Fruit fly (Drosophila melanogaster) whole organism, embryonic: ENCODE results near the gene gro.

Experiments used
- Antp ChIP-seq: fragments of 200-800 bp; sonication (Bioruptor generic); optimal IDR thresholded peaks from 3 replicates; lab custom pipeline; 2016; ENCODE audit warnings: missing biosample characterization, missing genetic modification characterization
- Atf-2 ChIP-seq: fragments of 200-800 bp; sonication (Bioruptor generic); optimal IDR thresholded peaks from 2 replicates; lab custom pipeline; 2016; ENCODE audit warnings: missing biosample characterization, missing genetic modification characterization
- B-H1 ChIP-seq: fragments of 200-800 bp; sonication (Bioruptor generic); IDR thresholded peaks from 3 replicates; pipeline ENCODE4 v1.3.6; 2022; ENCODE audit warnings: missing biosample characterization, missing genetic modification characterization
- CG10267 ChIP-seq: fragments of 200-800 bp; sonication (Bioruptor generic); optimal IDR thresholded peaks from 2 replicates; lab custom pipeline; 2018; ENCODE audit warnings: missing biosample characterization, mild to moderate bottlenecking, missing genetic modification characterization, moderate library complexity
- CG12659 ChIP-seq: fragments of 200-800 bp; sonication (Bioruptor generic); optimal IDR thresholded peaks from 3 replicates; lab custom pipeline; 2017; ENCODE audit warnings: mild to moderate bottlenecking, missing biosample characterization, missing genetic modification reagents, missing genetic modification characterization
- CG13287 ChIP-seq: fragments of 200-800 bp; sonication (Bioruptor generic); IDR thresholded peaks from 2 replicates; pipeline ENCODE4 v1.3.6; 2022; ENCODE audit warnings: missing biosample characterization, missing genetic modification characterization; ENCODE audit not compliant: partially characterized antibody
- CG14441 ChIP-seq: fragments of 200-800 bp; sonication (Bioruptor generic); IDR thresholded peaks from 2 replicates; pipeline ENCODE4 v1.3.6; 2022; ENCODE audit warnings: missing biosample characterization, missing genetic modification characterization
- CG15269 ChIP-seq: fragments of 200-800 bp; sonication (Bioruptor generic); optimal IDR thresholded peaks from 2 replicates; lab custom pipeline; 2018; ENCODE audit warnings: missing biosample characterization, mild to moderate bottlenecking, missing genetic modification characterization, moderate library complexity
- CG1603 ChIP-seq: fragments of 200-800 bp; sonication (Bioruptor generic); optimal IDR thresholded peaks from 2 replicates; lab custom pipeline; 2019; ENCODE audit warnings: missing biosample characterization, mild to moderate bottlenecking, missing genetic modification characterization, moderate library complexity
- CG16815 ChIP-seq: fragments of 200-800 bp; sonication (Bioruptor generic); optimal IDR thresholded peaks from 3 replicates; lab custom pipeline; 2017; ENCODE audit warnings: missing biosample characterization, mild to moderate bottlenecking, missing genetic modification characterization
- CG18011 ChIP-seq: fragments of 200-800 bp; sonication (Bioruptor generic); optimal IDR thresholded peaks from 2 replicates; lab custom pipeline; 2017; ENCODE audit warnings: missing biosample characterization, missing genetic modification characterization, mild to moderate bottlenecking, moderate library complexity, missing genotype
- CG1832 ChIP-seq: fragments of 200-800 bp; sonication (Bioruptor generic); optimal IDR thresholded peaks from 2 replicates; lab custom pipeline; 2017; ENCODE audit warnings: missing biosample characterization, mild to moderate bottlenecking, missing genetic modification characterization, inconsistent platforms
- CG18476 ChIP-seq: fragments of 200-800 bp; sonication (Bioruptor generic); optimal IDR thresholded peaks from 2 replicates; lab custom pipeline; 2016; ENCODE audit warnings: missing biosample characterization, mild to moderate bottlenecking, missing genetic modification characterization
- CG18764 ChIP-seq: fragments of 200-800 bp; sonication (Bioruptor generic); optimal IDR thresholded peaks from 3 replicates; lab custom pipeline; 2016; ENCODE audit warnings: missing biosample characterization, missing genetic modification characterization
- CG31365 ChIP-seq: fragments of 200-800 bp; sonication (Bioruptor generic); optimal IDR thresholded peaks from 2 replicates; lab custom pipeline; 2018; ENCODE audit warnings: missing biosample characterization, mild to moderate bottlenecking, missing genetic modification characterization
- CG4617 ChIP-seq: fragments of 200-800 bp; sonication (Bioruptor generic); optimal IDR thresholded peaks from 3 replicates; lab custom pipeline; 2016; ENCODE audit warnings: missing biosample characterization, missing genetic modification characterization, borderline replicate concordance
- CG4730 ChIP-seq: fragments of 200-800 bp; sonication (Bioruptor generic); IDR thresholded peaks from 2 replicates; pipeline ENCODE4 v1.3.6; 2022; ENCODE audit warnings: missing biosample characterization, missing genetic modification characterization
- CG4820 ChIP-seq: fragments of 200-800 bp; sonication (Bioruptor generic); optimal IDR thresholded peaks from 3 replicates; lab custom pipeline; 2016; ENCODE audit warnings: missing biosample characterization, missing genetic modification characterization
- CG7357 ChIP-seq: fragments of 200-800 bp; sonication (Bioruptor generic); IDR thresholded peaks from 3 replicates; pipeline ENCODE4 v1.3.6; 2022; ENCODE audit warnings: missing biosample characterization, missing genetic modification characterization
- CG7786 ChIP-seq: fragments of 200-800 bp; sonication (Bioruptor generic); optimal IDR thresholded peaks from 2 replicates; lab custom pipeline; 2016; ENCODE audit warnings: missing biosample characterization, missing genetic modification characterization
- CoRest ChIP-seq: fragments of 200-800 bp; sonication (Bioruptor generic); optimal IDR thresholded peaks from 3 replicates; lab custom pipeline; 2018; ENCODE audit warnings: missing biosample characterization, mild to moderate bottlenecking, missing genetic modification characterization, moderate library complexity
- Dbx ChIP-seq: fragments of 200-800 bp; sonication (Bioruptor generic); IDR thresholded peaks from 3 replicates; pipeline ENCODE4 v1.3.6; 2022; ENCODE audit warnings: missing biosample characterization, missing genetic modification characterization
- Deaf1 ChIP-seq: fragments of 200-800 bp; optimal IDR thresholded peaks from 3 replicates; lab custom pipeline; 2019; ENCODE audit warnings: missing biosample characterization, mild to moderate bottlenecking, missing genetic modification characterization, moderate library complexity
- Ets65A ChIP-seq: fragments of 200-800 bp; sonication (Bioruptor generic); peaks from one replicate; lab custom pipeline; 2016; ENCODE audit warnings: missing biosample characterization, missing genetic modification characterization
- Ets97D ChIP-seq: fragments of 200-800 bp; sonication (Bioruptor generic); optimal IDR thresholded peaks from 3 replicates; lab custom pipeline; 2016; ENCODE audit warnings: missing biosample characterization, missing genetic modification characterization
- HLH4C ChIP-seq: fragments of 200-800 bp; sonication (Bioruptor generic); IDR thresholded peaks from 3 replicates; pipeline ENCODE4 v1.3.6; 2022; ENCODE audit warnings: missing biosample characterization, missing genetic modification characterization; ENCODE audit not compliant: partially characterized antibody
- HmgZ ChIP-seq: fragments of 200-800 bp; sonication (Bioruptor generic); optimal IDR thresholded peaks from 2 replicates; lab custom pipeline; 2018; ENCODE audit warnings: missing biosample characterization, mild to moderate bottlenecking, missing genetic modification characterization
- Mes4 ChIP-seq: fragments of 200-800 bp; sonication (Bioruptor generic); optimal IDR thresholded peaks from 2 replicates; lab custom pipeline; 2016; ENCODE audit warnings: missing biosample characterization, missing genetic modification characterization
- Myb ChIP-seq: fragments of 200-800 bp; sonication (Bioruptor generic); optimal IDR thresholded peaks from 2 replicates; lab custom pipeline; 2016; ENCODE audit warnings: missing biosample characterization, missing genetic modification characterization
- NFAT ChIP-seq: fragments of 200-800 bp; sonication (Bioruptor generic); IDR thresholded peaks from 2 replicates; pipeline ENCODE4 v1.3.6; 2022; ENCODE audit warnings: missing biosample characterization, missing genetic modification characterization
- Nf-YA ChIP-seq: fragments of 200-800 bp; sonication (Bioruptor generic); IDR thresholded peaks from 2 replicates; pipeline ENCODE4 v1.3.6; 2022; ENCODE audit warnings: missing biosample characterization, missing genetic modification characterization
- Sry-δ ChIP-seq: fragments of 200-800 bp; sonication (Bioruptor generic); optimal IDR thresholded peaks from 2 replicates; lab custom pipeline; 2016; ENCODE audit warnings: missing biosample characterization, missing genetic modification characterization
- TFAM ChIP-seq: fragments of 200-800 bp; sonication (Bioruptor generic); optimal IDR thresholded peaks from 2 replicates; lab custom pipeline; 2017; ENCODE audit warnings: missing biosample characterization, missing genetic modification characterization, inconsistent platforms
- amos ChIP-seq: fragments of 200-800 bp; sonication (Bioruptor generic); IDR thresholded peaks from 2 replicates; pipeline ENCODE4 v1.3.6; 2022; ENCODE audit warnings: missing biosample characterization, missing genetic modification characterization; ENCODE audit not compliant: partially characterized antibody
- br ChIP-seq: fragments of >200 bp; optimal IDR thresholded peaks from 2 replicates; lab custom pipeline; 2017
- danr ChIP-seq: fragments of 200-800 bp; sonication (Bioruptor generic); IDR thresholded peaks from 2 replicates; pipeline ENCODE4 v1.3.6; 2022; ENCODE audit warnings: missing biosample characterization, missing genetic modification characterization
- ewg ChIP-seq: fragments of 200-800 bp; sonication (Bioruptor generic); optimal IDR thresholded peaks from 3 replicates; lab custom pipeline; 2017; ENCODE audit warnings: mild to moderate bottlenecking, missing biosample characterization, missing genetic modification reagents, missing genetic modification characterization
- hth ChIP-seq: fragments of >200 bp; optimal IDR thresholded peaks from 2 replicates; lab custom pipeline; 2017; ENCODE audit warnings: inconsistent platforms
- ind ChIP-seq: fragments of 200-800 bp; sonication (Bioruptor generic); optimal IDR thresholded peaks from 3 replicates; lab custom pipeline; 2016; ENCODE audit warnings: missing biosample characterization, missing genetic modification characterization
- jumu ChIP-seq: fragments of 200-800 bp; sonication (Bioruptor generic); optimal IDR thresholded peaks from 3 replicates; lab custom pipeline; 2016; ENCODE audit warnings: missing biosample characterization, missing genetic modification characterization
- ken ChIP-seq: fragments of 200-800 bp; sonication (Bioruptor generic); IDR thresholded peaks from 3 replicates; pipeline ENCODE4 v1.3.6; 2022; ENCODE audit warnings: missing biosample characterization, missing genetic modification characterization
- otp ChIP-seq: fragments of 200-800 bp; sonication (Bioruptor generic); IDR thresholded peaks from 3 replicates; pipeline ENCODE4, ENCODE4 v1.3.6; 2022; ENCODE audit warnings: missing biosample characterization, missing genetic modification characterization
- pros ChIP-seq: fragments of 200-800 bp; sonication (Bioruptor generic); optimal IDR thresholded peaks from 3 replicates; lab custom pipeline; 2019; ENCODE audit warnings: missing biosample characterization, mild to moderate bottlenecking, missing genetic modification characterization, moderate library complexity
- pzg ChIP-seq: fragments of 200-800 bp; sonication (Bioruptor generic); optimal IDR thresholded peaks from 3 replicates; lab custom pipeline; 2018; ENCODE audit warnings: missing biosample characterization, mild to moderate bottlenecking, missing genetic modification characterization, moderate library complexity
- tin ChIP-seq: fragments of 200-800 bp; sonication (Bioruptor generic); optimal IDR thresholded peaks from 3 replicates; lab custom pipeline; 2016; ENCODE audit warnings: missing biosample characterization, missing genetic modification characterization
- tio ChIP-seq: fragments of 200-800 bp; sonication (Bioruptor generic); optimal IDR thresholded peaks from 2 replicates; lab custom pipeline; 2017; ENCODE audit warnings: missing biosample characterization, missing genetic modification characterization, inconsistent platforms
- tna ChIP-seq: fragments of 200-800 bp; sonication (Bioruptor generic); IDR thresholded peaks from 2 replicates; pipeline ENCODE4 v1.3.6; 2022; ENCODE audit warnings: missing biosample characterization, missing genetic modification characterization; ENCODE audit not compliant: partially characterized antibody
- unc-4 ChIP-seq: fragments of 200-800 bp; sonication (Bioruptor generic); IDR thresholded peaks from 2 replicates; pipeline ENCODE4 v1.3.6; 2022; ENCODE audit warnings: missing biosample characterization, missing genetic modification characterization; ENCODE audit not compliant: partially characterized antibody
- vvl ChIP-seq: fragments of 200-800 bp; sonication (Bioruptor generic); IDR thresholded peaks from 2 replicates; pipeline ENCODE4 v1.3.6; 2022; ENCODE audit warnings: missing biosample characterization, missing genetic modification characterization
- zfh2 ChIP-seq: fragments of 200-800 bp; sonication (Bioruptor generic); optimal IDR thresholded peaks from 2 replicates; lab custom pipeline; 2016; ENCODE audit warnings: missing biosample characterization, missing genetic modification characterization

Gene gro

DNA sequence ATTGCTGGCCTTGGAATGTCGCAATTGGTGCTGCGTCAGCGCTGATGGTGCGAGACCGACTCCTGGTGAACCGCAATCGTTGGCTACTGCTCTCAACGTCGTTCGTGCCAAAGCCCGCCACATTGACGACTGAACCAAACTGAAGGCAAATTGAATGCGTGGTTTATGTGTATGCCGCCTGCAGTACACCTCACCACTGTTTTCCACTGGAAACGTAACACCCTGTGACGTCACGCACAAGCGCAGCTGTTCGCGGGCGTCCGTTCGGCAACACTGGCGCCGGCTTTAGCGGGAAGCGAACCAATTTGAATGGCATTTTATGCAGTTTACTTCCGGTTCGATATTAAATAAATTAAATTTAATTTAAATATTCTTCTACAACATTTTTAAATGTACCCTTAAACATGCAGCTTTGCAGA is 13.7 kb downstream of the gro start, which contains the start of gene Cmpk (continued):
- TF ChIP-seq Nf-YA (no peak), CG10267 (tag; lab: Kevin White, UChicago) (peak; percentile 94)

DNA sequence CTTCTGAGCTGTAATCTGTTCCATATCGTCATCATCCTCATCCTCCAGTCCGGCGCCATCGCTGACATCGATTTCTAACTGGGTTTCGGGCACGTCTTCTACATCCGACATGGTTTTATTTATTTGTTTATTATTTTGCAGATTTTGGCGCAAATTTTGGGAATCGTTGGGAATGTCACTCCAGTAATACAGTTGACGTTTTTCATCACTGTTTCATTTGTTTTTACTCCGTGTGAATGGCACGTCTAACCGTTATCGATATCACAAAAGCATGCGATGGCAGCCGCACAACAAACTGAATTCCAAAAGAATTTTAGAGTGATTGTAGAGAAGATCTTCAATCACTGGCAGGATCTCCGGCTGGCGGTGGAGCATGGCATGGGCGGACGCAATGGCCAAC is 14.8 kb downstream of the gro start, which contains the start of the genes Sld5 and CG14543:
TSS of gene Sld5 (minus strand) at position 167 of the 400 bp plus-strand sequence.
TSS of gene CG14543 (plus strand) at position 250 of the 400 bp plus-strand sequence.
- no peak for TF ChIP-seq CG7786 (GFP tag; lab: Kevin White, UChicago)
- TF ChIP-seq hth (lab: Kevin White, UChicago): no peak
- peak; percentile 40 for TF ChIP-seq Sry-δ (GFP tag; lab: Kevin White, UChicago)
- no peak for TF ChIP-seq ind (GFP tag; lab: Kevin White, UChicago)
- peak; percentile 31 for TF ChIP-seq CG1603 (tag; lab: Kevin White, UChicago)
- TF ChIP-seq vvl: no peak; the same call in 1 of the 2 replicates
- peak; percentile 1 for TF ChIP-seq tin
- TF ChIP-seq jumu (GFP tag; lab: Kevin White, UChicago): no peak
- peak; percentile 4 for TF ChIP-seq zfh2 (GFP tag; lab: Kevin White, UChicago)
- no peak for TF ChIP-seq tio
- no peak for TF ChIP-seq B-H1 (GFP tag; lab: Robert Waterston, UW)
- TF ChIP-seq amos (GFP tag; lab: Robert Waterston, UW): peak; percentile 27; the same call in 1 of the 2 replicates
- no peak for TF ChIP-seq CG15269 (tag; lab: Kevin White, UChicago)
- TF ChIP-seq Atf-2 (GFP tag; lab: Kevin White, UChicago): no peak
- no peak for TF ChIP-seq tna
- TF ChIP-seq CG7357: no peak
- TF ChIP-seq Antp (GFP tag; lab: Kevin White, UChicago): peak; percentile 39
- TF ChIP-seq CG1832 (GFP tag; lab: Kevin White, UChicago): no peak
- TF ChIP-seq CG18764 (GFP tag; lab: Kevin White, UChicago): no peak
- TF ChIP-seq NFAT: 0 out of 2 replicates have a peak, but pooled peaks have one; percentile 7
- TF ChIP-seq CG4820: no peak
- no peak for TF ChIP-seq CG18476
- TF ChIP-seq HLH4C: no peak
- peak; percentile 64 for TF ChIP-seq Myb (GFP tag; lab: Kevin White, UChicago)
- TF ChIP-seq Ets97D: peak; percentile 91
- TF ChIP-seq br: no peak
- peak; percentile 12 for TF ChIP-seq Mes4 (GFP tag; lab: Kevin White, UChicago)
- TF ChIP-seq Ets65A (GFP tag; lab: Kevin White, UChicago): peak; percentile 90
- TF ChIP-seq otp (GFP tag; lab: Robert Waterston, UW): no peak
- no peak for TF ChIP-seq CG16815 (GFP tag; lab: Kevin White, UChicago)
- TF ChIP-seq danr (GFP tag; lab: Robert Waterston, UW): no peak
- peak; percentile 50; the same call in 1 of the 2 replicates for TF ChIP-seq CG13287 (GFP tag; lab: Robert Waterston, UW)
- no peak for TF ChIP-seq TFAM (GFP tag; lab: Kevin White, UChicago)
- TF ChIP-seq CG4617: peak; percentile 12
- 0 out of 3 replicates have a peak, but pooled peaks have one; percentile 34 for TF ChIP-seq ken
- peak; percentile 38 for TF ChIP-seq HmgZ
- peak; percentile 11 for TF ChIP-seq CG18011 (GFP tag; lab: Kevin White, UChicago)
- TF ChIP-seq pzg (GFP tag; lab: Kevin White, UChicago): peak; percentile 73
- no peak for TF ChIP-seq CG4730 (GFP tag; lab: Robert Waterston, UW)
- TF ChIP-seq CG14441: no peak
- TF ChIP-seq CoRest (tag; lab: Kevin White, UChicago): peak; percentile 1
- TF ChIP-seq CG12659: peak; percentile 39
- TF ChIP-seq Deaf1: no peak
- TF ChIP-seq unc-4 (GFP tag; lab: Robert Waterston, UW): 0 out of 2 replicates have a peak, but pooled peaks have one; percentile 25
- TF ChIP-seq pros (GFP tag; lab: Kevin White, UChicago): no peak
- peak; percentile 46; the same call in 1 of the 3 replicates for TF ChIP-seq Dbx (GFP tag; lab: Robert Waterston, UW)
- no peak for TF ChIP-seq CG31365 (tag; lab: Kevin White, UChicago)
- TF ChIP-seq ewg: peak; percentile 10
